Worm (Caenorhabditis elegans): Measurements from ENCODE around the gene str-238.

Gene str-238

DNA sequence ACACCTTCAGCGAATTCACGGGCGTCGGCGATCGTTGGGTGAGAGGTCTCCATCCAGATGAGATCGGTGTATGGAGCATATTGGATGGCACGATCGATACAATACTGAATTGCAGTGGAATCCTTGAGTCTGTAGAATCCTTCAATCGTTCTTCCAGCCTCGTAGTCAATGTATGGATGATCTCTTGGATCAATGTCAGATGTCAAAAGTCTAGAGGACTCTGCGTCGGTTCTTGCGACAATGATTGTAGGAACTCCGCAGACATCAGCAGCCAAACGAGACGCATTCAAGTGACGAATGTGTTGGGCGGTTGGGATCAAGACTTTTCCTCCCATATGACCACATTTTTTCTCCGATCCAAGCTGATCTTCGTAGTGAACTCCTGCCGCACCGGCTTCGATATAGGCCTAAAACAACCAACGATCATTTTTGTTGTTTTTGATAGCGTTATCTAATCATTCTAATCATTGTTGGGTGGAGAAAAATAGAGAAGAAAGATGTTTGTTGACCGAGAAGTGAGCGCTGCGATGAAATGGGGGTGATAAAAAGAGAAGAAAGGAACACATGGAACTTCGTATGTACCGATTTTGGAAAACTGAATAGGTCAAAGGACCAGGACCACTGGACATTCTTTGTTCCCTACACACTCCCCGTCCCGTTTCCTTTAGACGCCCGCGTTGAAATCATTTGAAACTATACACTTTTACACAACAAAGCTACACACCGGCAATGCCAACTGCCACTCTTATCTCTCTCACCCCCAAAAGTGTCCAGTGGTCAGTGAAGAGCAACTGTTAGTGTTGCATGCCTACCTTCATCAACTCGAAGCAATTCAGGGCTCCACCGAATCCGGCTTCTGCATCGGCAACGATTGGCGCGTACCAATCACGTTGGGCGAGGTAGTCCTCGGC is 38.0 kb upstream of the str-238 start:
- no peak for TF ChIP-seq ztf-11 (tag; optimal IDR thresholded peaks at IDR 0.05)
- no peak for TF ChIP-seq gei-8 (GFP tag; optimal IDR thresholded peaks at IDR 0.05)
- no peak for TF ChIP-seq ZK337.2 (GFP tag; IDR thresholded peaks at IDR 0.05)
- no peak for TF ChIP-seq unc-39 (tag; optimal IDR thresholded peaks at IDR 0.05)
- TF ChIP-seq mdl-1 (tag; optimal IDR thresholded peaks at IDR 0.05), result no peak
- TF ChIP-seq daf-12 (tag; optimal IDR thresholded peaks at IDR 0.05), result no peak
- TF ChIP-seq skn-1 (tag; optimal IDR thresholded peaks at IDR 0.05), result no peak
- TF ChIP-seq Y105C5A.15 (GFP tag; IDR thresholded peaks at IDR 0.05), result no peak
- TF ChIP-seq php-3 (GFP tag; IDR thresholded peaks at IDR 0.05), result no peak
- no peak for TF ChIP-seq ZK546.5 (tag; optimal IDR thresholded peaks at IDR 0.05)
- TF ChIP-seq F49E8.2 (tag; optimal IDR thresholded peaks at IDR 0.05; ENCODE audit: borderline replicate concordance), result no peak
- TF ChIP-seq nhr-28 (tag; optimal IDR thresholded peaks at IDR 0.05), result peak; percentile 26
- no peak for TF ChIP-seq zfp-2 (tag; optimal IDR thresholded peaks at IDR 0.05)
- peak; percentile 41; the same call in 1 of the 2 replicates for TF ChIP-seq zfp-3 (GFP tag; conservative IDR thresholded peaks at IDR 0.05)
- TF ChIP-seq hlh-11 (tag; optimal IDR thresholded peaks at IDR 0.05), result no peak
- no peak for TF ChIP-seq saeg-2 (GFP tag; IDR thresholded peaks at IDR 0.05)
- 0 out of 2 replicates have a peak, but pooled peaks have one; percentile 8 for TF ChIP-seq lim-7 (GFP tag; IDR thresholded peaks at IDR 0.05)
- no peak for TF ChIP-seq Y48G9A.11 (GFP tag; IDR thresholded peaks at IDR 0.05)
- no peak for TF ChIP-seq attf-4 (tag; optimal IDR thresholded peaks at IDR 0.05)
- TF ChIP-seq unc-130 (GFP tag; optimal IDR thresholded peaks at IDR 0.05), result no peak
- TF ChIP-seq tag-97 (GFP tag; IDR thresholded peaks at IDR 0.05), result no peak
- no peak for TF ChIP-seq lsy-2 (tag; optimal IDR thresholded peaks at IDR 0.05)
- no peak for TF ChIP-seq nhr-76 (tag; optimal IDR thresholded peaks at IDR 0.05)
- no peak for TF ChIP-seq nhr-77 (tag; optimal IDR thresholded peaks at IDR 0.05)
- no peak for TF ChIP-seq Y5F2A.4 (GFP tag; optimal IDR thresholded peaks at IDR 0.05)
- no peak for TF ChIP-seq ceh-28 (tag; optimal IDR thresholded peaks at IDR 0.05)
- TF ChIP-seq ceh-20 (GFP tag; IDR thresholded peaks at IDR 0.05), result no peak
- TF ChIP-seq duxl-1 (tag; optimal IDR thresholded peaks at IDR 0.05; ENCODE audit: poor library complexity), result no peak
- TF ChIP-seq rbr-2 (tag; optimal IDR thresholded peaks at IDR 0.05), result no peak
- TF ChIP-seq fkh-10 (GFP tag; optimal IDR thresholded peaks at IDR 0.05), result no peak
- peak; percentile 22 for TF ChIP-seq nhr-10 (tag; optimal IDR thresholded peaks at IDR 0.05)
- TF ChIP-seq mdt-29 (GFP tag; IDR thresholded peaks at IDR 0.05), result no peak
- TF ChIP-seq daf-19 (GFP tag; conservative IDR thresholded peaks at IDR 0.05), result 0 out of 2 replicates have a peak, but pooled peaks have one; percentile 38
- TF ChIP-seq T26A8.4 (GFP tag; IDR thresholded peaks at IDR 0.05), result peak; percentile 27; the same call in 1 of the 2 replicates
- no peak; the same call in 1 of the 2 replicates for TF ChIP-seq dmd-6 (GFP tag; IDR thresholded peaks at IDR 0.05)
- no peak for TF ChIP-seq nhr-6 (tag; optimal IDR thresholded peaks at IDR 0.05)
- TF ChIP-seq aha-1 (tag), result peak; percentile 97
- no peak for TF ChIP-seq spr-3 (GFP tag; optimal IDR thresholded peaks at IDR 0.05)
- TF ChIP-seq jun-1 (tag; optimal IDR thresholded peaks at IDR 0.05), result no peak
- peak; percentile 30 for TF ChIP-seq mep-1 (tag; optimal IDR thresholded peaks at IDR 0.05)
- TF ChIP-seq spr-1 (tag; optimal IDR thresholded peaks at IDR 0.05), result no peak
- TF ChIP-seq set-16 (GFP tag; IDR thresholded peaks at IDR 0.05), result no peak
- TF ChIP-seq zip-11 (GFP tag; IDR thresholded peaks at IDR 0.05), result no peak
- TF ChIP-seq dve-1 (tag; optimal IDR thresholded peaks at IDR 0.05; ENCODE audit: insufficient read depth), result peak; percentile 43
- TF ChIP-seq aly-2 (tag; optimal IDR thresholded peaks at IDR 0.05), result no peak
- no peak for TF ChIP-seq egl-27 (tag; optimal IDR thresholded peaks at IDR 0.05)
- no peak for TF ChIP-seq ceh-32 (tag; optimal IDR thresholded peaks at IDR 0.05; ENCODE audit: poor library complexity)
- TF ChIP-seq pqm-1 (tag; optimal IDR thresholded peaks at IDR 0.05), result peak; percentile 44
- TF ChIP-seq madf-5 (GFP tag; IDR thresholded peaks at IDR 0.05), result no peak; a peak in 1 of 4 replicates
- TF ChIP-seq egl-43 (GFP tag; IDR thresholded peaks at IDR 0.05), result no peak
- TF ChIP-seq nhr-237 (tag; optimal IDR thresholded peaks at IDR 0.05), result no peak
